Worm (Caenorhabditis elegans) whole organism, L4 larva: Measurements from ENCODE around the gene dhrr-1.

ENCODE experiments used
- F26F4.8 ChIP-seq: fragments of 200-800 bp; sonication (Bioruptor generic); conservative IDR thresholded peaks from 2 replicates; pipeline ENCODE4 v1.3.6; 2022; ENCODE audit warnings: missing genetic modification characterization, missing compliant biosample characterization
- Y48G9A.11 ChIP-seq: fragments of 200-800 bp; sonication (Bioruptor generic); IDR thresholded peaks from 2 replicates; pipeline ENCODE4 v1.3.6; 2022; ENCODE audit warnings: missing genetic modification reagents, missing genetic modification characterization, missing compliant biosample characterization
- ZK337.2 ChIP-seq: fragments of 200-800 bp; sonication (Bioruptor generic); IDR thresholded peaks from 2 replicates; pipeline ENCODE4 v1.3.6; 2022; ENCODE audit warnings: missing genetic modification reagents, missing genetic modification characterization, missing compliant biosample characterization
- dmd-6 ChIP-seq: fragments of 200-800 bp; sonication (Bioruptor generic); IDR thresholded peaks from 2 replicates; pipeline ENCODE4 v1.3.6; 2022; ENCODE audit warnings: missing genetic modification reagents, missing genetic modification characterization, missing compliant biosample characterization
- dpl-1 ChIP-seq: fragments of 150-350 bp; optimal IDR thresholded peaks from 2 replicates; lab custom pipeline; 2014; ENCODE audit warnings: missing biosample characterization, missing genetic modification reagents, missing genetic modification characterization
- fos-1 ChIP-seq: fragments of 150-350 bp; optimal IDR thresholded peaks from 2 replicates; lab custom pipeline; 2014; ENCODE audit warnings: missing biosample characterization, missing genetic modification characterization
- lsy-2 ChIP-seq, 2 experiments: fragments of 150-350 bp in 1 of 2; sonication (generic microtip) in 1 of 2; optimal IDR thresholded peaks; 2 replicates each; lab custom pipeline; 2014 to 2017; ENCODE audit warnings: missing biosample characterization in 2 of 2, missing genetic modification characterization in 2 of 2
- nhr-28 ChIP-seq: fragments of 150-350 bp; optimal IDR thresholded peaks from 2 replicates; lab custom pipeline; 2014; ENCODE audit warnings: missing biosample characterization, missing genetic modification characterization
- pha-4 ChIP-seq, 2 experiments: fragments of 150-350 bp in 1 of 2; fragments of 200-800 bp in 1 of 2; sonication (Bioruptor generic) in 1 of 2; IDR thresholded peaks in 1 of 2; optimal IDR thresholded peaks in 1 of 2; 2 replicates each; pipeline versions ENCODE4 v1.3.6 to Lab custom; 2014 to 2022; ENCODE audit warnings: missing genetic modification characterization in 2 of 2, missing genetic modification reagents in 2 of 2, missing biosample characterization in 1 of 2, missing compliant biosample characterization in 1 of 2
- zag-1 ChIP-seq: fragments of 150-350 bp; optimal IDR thresholded peaks from 2 replicates; lab custom pipeline; 2014; ENCODE audit warnings: missing biosample characterization, missing genetic modification characterization
- zip-2 ChIP-seq: fragments of 150-350 bp; optimal IDR thresholded peaks from 2 replicates; lab custom pipeline; 2014; ENCODE audit warnings: missing biosample characterization, missing genetic modification characterization
- ztf-7 ChIP-seq: fragments of 150-350 bp; optimal IDR thresholded peaks from 2 replicates; lab custom pipeline; 2014; ENCODE audit warnings: missing biosample characterization, missing genetic modification characterization

- TF ChIP-seq zip-2 (tag; lab: Kevin White, UChicago) (no peak), dpl-1 (no peak), dmd-6 (GFP tag; lab: Robert Waterston, UW) (no peak), Y48G9A.11 (GFP tag; lab: Robert Waterston, UW) (no peak), lsy-2 (tag; optimal IDR thresholded peaks at IDR 0.05; lab: Kevin White, UChicago) (no peak), fos-1 (tag; lab: Kevin White, UChicago) (no peak), F26F4.8 (no peak), pha-4 (GFP tag; IDR thresholded peaks at IDR 0.05; lab: Robert Waterston, UW) (no peak), pha-4 (tag; optimal IDR thresholded peaks at IDR 0.05; lab: Kevin White, UChicago) (no peak), zag-1 (no peak), ZK337.2 (no peak), nhr-28 (tag; lab: Kevin White, UChicago) (no peak), ztf-7 (tag; lab: Kevin White, UChicago) (no peak)
These were observed 54.4 kb downstream of the dhrr-1 start for ce11 chrIII:8998884-8999283.
